Worm (Caenorhabditis elegans): ENCODE measurements around the gene tost-1.

DNA sequence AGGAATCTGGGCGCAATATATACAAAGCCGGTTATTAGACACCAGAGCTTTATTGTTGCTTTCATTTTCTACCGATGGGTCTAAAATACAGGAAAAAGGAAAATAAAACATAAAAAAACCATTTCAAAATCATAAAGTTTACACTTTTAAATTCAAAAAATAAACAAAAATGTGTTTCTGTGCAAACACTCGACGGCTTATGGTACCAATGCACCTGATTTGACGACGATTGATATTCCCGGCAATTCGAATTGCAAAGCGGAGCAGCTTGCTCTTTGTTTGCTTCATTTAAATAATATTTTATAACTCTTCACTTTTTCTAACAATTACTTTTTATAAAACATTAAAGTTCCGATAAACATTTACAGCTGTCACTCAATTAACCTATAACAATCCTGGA lies 28.0 kb downstream of the tost-1 start, which contains the start of gene F26A1.1:
- TF ChIP-seq snpc-4 (tag; optimal IDR thresholded peaks at IDR 0.05) (no peak), mdl-1 (tag; optimal IDR thresholded peaks at IDR 0.05) (no peak), dmd-4 (tag; optimal IDR thresholded peaks at IDR 0.05) (no peak), ceh-16 (tag; optimal IDR thresholded peaks at IDR 0.05) (no peak)

Data from whole organism, L2 larva.